Fruit fly (Drosophila melanogaster) whole organism, embryonic: ENCODE results near the gene org-1.

Experiments used
- CG10267 ChIP-seq: fragments of 200-800 bp; sonication (Bioruptor generic); optimal IDR thresholded peaks from 2 replicates; lab custom pipeline; 2018; ENCODE audit warnings: missing biosample characterization, mild to moderate bottlenecking, missing genetic modification characterization, moderate library complexity
- CG10431 ChIP-seq: fragments of 200-800 bp; sonication (Bioruptor generic); optimal IDR thresholded peaks from 3 replicates; lab custom pipeline; 2018; ENCODE audit warnings: missing biosample characterization, mild to moderate bottlenecking, missing genetic modification characterization
- CG11696 ChIP-seq: fragments of 200-800 bp; sonication (Bioruptor generic); IDR thresholded peaks from 2 replicates; pipeline ENCODE4 v1.3.6; 2022; ENCODE audit warnings: missing biosample characterization, missing genetic modification characterization
- CG15011 ChIP-seq: fragments of 200-800 bp; sonication (Bioruptor generic); optimal IDR thresholded peaks from 3 replicates; lab custom pipeline; 2018; ENCODE audit warnings: missing biosample characterization, mild to moderate bottlenecking, missing genetic modification characterization
- CG1529 ChIP-seq: fragments of 200-800 bp; sonication (Bioruptor generic); optimal IDR thresholded peaks from 3 replicates; lab custom pipeline; 2018; ENCODE audit warnings: missing biosample characterization, missing genetic modification characterization
- CG16863 ChIP-seq: fragments of 200-800 bp; sonication (Bioruptor generic); optimal IDR thresholded peaks from 3 replicates; lab custom pipeline; 2016; ENCODE audit warnings: missing biosample characterization, missing genetic modification characterization
- CG17186 ChIP-seq: fragments of 200-800 bp; sonication (Bioruptor generic); optimal IDR thresholded peaks from 3 replicates; lab custom pipeline; 2017; ENCODE audit warnings: missing biosample characterization, missing genetic modification reagents, missing genetic modification characterization
- CG18764 ChIP-seq: fragments of 200-800 bp; sonication (Bioruptor generic); optimal IDR thresholded peaks from 3 replicates; lab custom pipeline; 2016; ENCODE audit warnings: missing biosample characterization, missing genetic modification characterization
- CG2116 ChIP-seq: fragments of 200-800 bp; sonication (Bioruptor generic); optimal IDR thresholded peaks from 3 replicates; lab custom pipeline; 2018; ENCODE audit warnings: missing biosample characterization, mild to moderate bottlenecking, missing genetic modification characterization
- CG2120 ChIP-seq: fragments of 200-800 bp; sonication (Bioruptor generic); optimal IDR thresholded peaks from 3 replicates; lab custom pipeline; 2016; ENCODE audit warnings: missing biosample characterization, missing genetic modification characterization
- CG31388 ChIP-seq: fragments of 200-800 bp; sonication (Bioruptor generic); optimal IDR thresholded peaks from 2 replicates; lab custom pipeline; 2016; ENCODE audit warnings: missing biosample characterization, missing genetic modification characterization
- CG32772 ChIP-seq: fragments of 200-800 bp; sonication (Bioruptor generic); IDR thresholded peaks from 2 replicates; pipeline ENCODE4 v1.3.6; 2022; ENCODE audit warnings: missing biosample characterization, missing genetic modification characterization
- CG3407 ChIP-seq: fragments of 200-800 bp; sonication (Bioruptor generic); optimal IDR thresholded peaks from 2 replicates; lab custom pipeline; 2018; ENCODE audit warnings: missing biosample characterization, mild to moderate bottlenecking, missing genetic modification characterization
- CG3838 ChIP-seq: fragments of 200-800 bp; sonication (Bioruptor generic); optimal IDR thresholded peaks from 3 replicates; lab custom pipeline; 2016; ENCODE audit warnings: missing biosample characterization, missing genetic modification characterization
- CG4360 ChIP-seq: fragments of 200-800 bp; sonication (Bioruptor generic); IDR thresholded peaks from 2 replicates; pipeline ENCODE4 v1.3.6; 2022; ENCODE audit warnings: missing biosample characterization, missing genetic modification characterization
- CG6254 ChIP-seq: fragments of 200-800 bp; sonication (Bioruptor generic); optimal IDR thresholded peaks from 3 replicates; lab custom pipeline; 2017; ENCODE audit warnings: mild to moderate bottlenecking, missing biosample characterization, missing genetic modification reagents, missing genetic modification characterization
- CG8089 ChIP-seq: fragments of 200-800 bp; sonication (Bioruptor generic); optimal IDR thresholded peaks from 3 replicates; lab custom pipeline; 2016; ENCODE audit warnings: missing biosample characterization, missing genetic modification characterization
- CG8765 ChIP-seq: fragments of 200-800 bp; sonication (Bioruptor generic); IDR thresholded peaks from 2 replicates; pipeline ENCODE4 v1.3.6; 2022; ENCODE audit warnings: missing biosample characterization, missing genetic modification characterization
- CG8924 ChIP-seq: fragments of 200-800 bp; optimal IDR thresholded peaks from 3 replicates; lab custom pipeline; 2019; ENCODE audit warnings: missing biosample characterization, mild to moderate bottlenecking, missing genetic modification characterization, moderate library complexity
- CG9609 ChIP-seq: fragments of 200-800 bp; sonication (Bioruptor generic); optimal IDR thresholded peaks from 3 replicates; lab custom pipeline; 2016; ENCODE audit warnings: missing biosample characterization, missing genetic modification characterization
- Camta ChIP-seq: fragments of 200-800 bp; sonication (Bioruptor generic); optimal IDR thresholded peaks from 2 replicates; lab custom pipeline; 2016; ENCODE audit warnings: missing biosample characterization, missing genetic modification characterization
- D ChIP-seq, 2 experiments: fragments of 200-800 bp in 1 of 2; fragments of >200 bp in 1 of 2; sonication (Bioruptor generic) in 1 of 2; optimal IDR thresholded peaks; 2 replicates in 1 of 2; 3 replicates in 1 of 2; lab custom pipeline; 2017; ENCODE audit warnings: mild to moderate bottlenecking in 1 of 2, missing biosample characterization in 1 of 2, missing genetic modification characterization in 1 of 2, missing genetic modification reagents in 1 of 2
- Dad ChIP-seq: fragments of 200-800 bp; sonication (Bioruptor generic); optimal IDR thresholded peaks from 3 replicates; lab custom pipeline; 2016; ENCODE audit warnings: missing biosample characterization, missing genetic modification characterization
- Dek ChIP-seq: fragments of 200-800 bp; sonication (Bioruptor generic); optimal IDR thresholded peaks from 3 replicates; lab custom pipeline; 2019; ENCODE audit warnings: missing biosample characterization, mild to moderate bottlenecking, missing genetic modification characterization, moderate library complexity
- Dfd ChIP-seq, 2 experiments: fragments of >200 bp; optimal IDR thresholded peaks; 2 replicates each; lab custom pipeline; 2017; ENCODE audit warnings: missing biosample characterization in 2 of 2, missing genetic modification characterization in 2 of 2
- Dref ChIP-seq: fragments of 200-800 bp; sonication (Bioruptor generic); IDR thresholded peaks from 2 replicates; pipeline ENCODE4 v1.3.6; 2022; ENCODE audit warnings: missing biosample characterization, missing genetic modification characterization
- Hmx ChIP-seq: fragments of 200-800 bp; sonication (Bioruptor generic); optimal IDR thresholded peaks from 2 replicates; lab custom pipeline; 2016; ENCODE audit warnings: missing biosample characterization, missing genetic modification characterization
- Hr39 ChIP-seq: fragments of >200 bp; optimal IDR thresholded peaks from 2 replicates; lab custom pipeline; 2017
- Lhr ChIP-seq: fragments of 200-800 bp; sonication (Bioruptor generic); optimal IDR thresholded peaks from 3 replicates; lab custom pipeline; 2017; ENCODE audit warnings: mild to moderate bottlenecking, missing biosample characterization, missing genetic modification reagents, missing genetic modification characterization
- Lpt ChIP-seq: fragments of >200 bp; optimal IDR thresholded peaks from 2 replicates; lab custom pipeline; 2018; ENCODE audit warnings: missing biosample characterization, missing genetic modification characterization
- MESR4 ChIP-seq: fragments of 200-800 bp; sonication (Bioruptor generic); optimal IDR thresholded peaks from 2 replicates; lab custom pipeline; 2018; ENCODE audit warnings: missing biosample characterization, mild to moderate bottlenecking, missing genetic modification characterization, moderate library complexity
- Stat92E ChIP-seq, 3 experiments: fragments of >200 bp in 2 of 3; fragments of 200-800 bp in 1 of 3; sonication (Bioruptor generic) in 1 of 3; optimal IDR thresholded peaks; 2 replicates each; lab custom pipeline; 2017 to 2019; ENCODE audit warnings: missing biosample characterization in 3 of 3, missing genetic modification characterization in 3 of 3, mild to moderate bottlenecking in 1 of 3, moderate library complexity in 1 of 3
- Xbp1 ChIP-seq: fragments of 200-800 bp; sonication (Bioruptor generic); optimal IDR thresholded peaks from 3 replicates; lab custom pipeline; 2016; ENCODE audit warnings: missing biosample characterization, mild to moderate bottlenecking, missing genetic modification characterization
- bsh ChIP-seq, 2 experiments: fragments of 200-800 bp; sonication (Bioruptor generic); optimal IDR thresholded peaks; 2 replicates each; lab custom pipeline; 2017 to 2018; ENCODE audit warnings: mild to moderate bottlenecking in 2 of 2, missing biosample characterization in 2 of 2, missing genetic modification characterization in 2 of 2, moderate library complexity in 1 of 2
- emc ChIP-seq: fragments of 200-800 bp; sonication (Bioruptor generic); optimal IDR thresholded peaks from 2 replicates; lab custom pipeline; 2016; ENCODE audit warnings: missing biosample characterization, missing genetic modification characterization
- ewg ChIP-seq: fragments of 200-800 bp; sonication (Bioruptor generic); optimal IDR thresholded peaks from 3 replicates; lab custom pipeline; 2017; ENCODE audit warnings: mild to moderate bottlenecking, missing biosample characterization, missing genetic modification reagents, missing genetic modification characterization
- fru ChIP-seq: fragments of >200 bp; optimal IDR thresholded peaks from 2 replicates; lab custom pipeline; 2017
- fu2 ChIP-seq: fragments of 200-800 bp; sonication (Bioruptor generic); optimal IDR thresholded peaks from 2 replicates; lab custom pipeline; 2016; ENCODE audit warnings: missing biosample characterization, missing genetic modification characterization
- ham ChIP-seq: fragments of 200-800 bp; sonication (Bioruptor generic); IDR thresholded peaks from 2 replicates; pipeline ENCODE4 v1.3.6; 2022; ENCODE audit warnings: missing biosample characterization, missing genetic modification characterization
- pnt ChIP-seq: fragments of 200-800 bp; sonication (Bioruptor generic); optimal IDR thresholded peaks from 3 replicates; lab custom pipeline; 2016; ENCODE audit warnings: missing biosample characterization, missing genetic modification characterization
- row ChIP-seq: fragments of 200-800 bp; sonication (Bioruptor generic); IDR thresholded peaks from 3 replicates; pipeline ENCODE4 v1.3.6; 2022; ENCODE audit warnings: missing biosample characterization, missing genetic modification characterization
- seq ChIP-seq: fragments of 200-800 bp; sonication (Bioruptor generic); IDR thresholded peaks from 2 replicates; pipeline ENCODE4 v1.3.6; 2022; ENCODE audit warnings: missing biosample characterization, missing genetic modification characterization
- sim ChIP-seq: fragments of 200-800 bp; sonication (Bioruptor generic); IDR thresholded peaks from 2 replicates; pipeline ENCODE4 v1.3.6; 2022; ENCODE audit warnings: missing biosample characterization, missing genetic modification characterization
- sima ChIP-seq: fragments of 200-800 bp; sonication (Bioruptor generic); optimal IDR thresholded peaks from 2 replicates; lab custom pipeline; 2016; ENCODE audit warnings: missing biosample characterization, missing genetic modification characterization
- slou ChIP-seq: fragments of 200-800 bp; sonication (Bioruptor generic); optimal IDR thresholded peaks from 3 replicates; lab custom pipeline; 2016; ENCODE audit warnings: missing biosample characterization, missing genetic modification characterization
- sug ChIP-seq: fragments of 200-800 bp; optimal IDR thresholded peaks from 2 replicates; lab custom pipeline; 2019; ENCODE audit warnings: missing biosample characterization, mild to moderate bottlenecking, missing genetic modification characterization, moderate library complexity
- tap ChIP-seq: fragments of 200-800 bp; optimal IDR thresholded peaks from 3 replicates; lab custom pipeline; 2019; ENCODE audit warnings: missing biosample characterization, mild to moderate bottlenecking, missing genetic modification characterization, moderate library complexity
- unpg ChIP-seq: fragments of 200-800 bp; sonication (Bioruptor generic); optimal IDR thresholded peaks from 3 replicates; lab custom pipeline; 2018; ENCODE audit warnings: missing biosample characterization, mild to moderate bottlenecking, missing genetic modification characterization, moderate library complexity
- usp ChIP-seq: fragments of >200 bp; optimal IDR thresholded peaks from 2 replicates; lab custom pipeline; 2017; ENCODE audit warnings: missing biosample characterization, missing genetic modification characterization

Gene org-1

dm6 chrX:8398177-8399018, 56.5 kb downstream of the org-1 start, which contains the start of gene CG10555 (continued):
- TF ChIP-seq D (optimal IDR thresholded peaks at IDR 0.05; lab: Kevin White, UChicago) (no peak), D (GFP tag; optimal IDR thresholded peaks at IDR 0.05; lab: Kevin White, UChicago) (peak; percentile 71), CG3838 (GFP tag; lab: Kevin White, UChicago) (no peak), Hmx (GFP tag; lab: Kevin White, UChicago) (peak; percentile 64), bsh (GFP tag; optimal IDR thresholded peaks at IDR 0.05; lab: Kevin White, UChicago) (peak in 1 of 2 experiments; percentile 81), Lhr (GFP tag; lab: Kevin White, UChicago) (peak; percentile 41), CG8089 (GFP tag; lab: Kevin White, UChicago) (peak; percentile 91), row (peak; percentile 92), Dek (peak; percentile 49), CG8924 (tag; lab: Kevin White, UChicago) (peak; percentile 81), ewg (GFP tag; lab: Kevin White, UChicago) (peak; percentile 84), Xbp1 (GFP tag; lab: Kevin White, UChicago) (peak; percentile 89), Lpt (GFP tag; lab: Kevin White, UChicago) (no peak), CG10267 (peak; percentile 90), slou (GFP tag; lab: Kevin White, UChicago) (peak; percentile 58), CG11696 (0 out of 2 replicates have a peak, but pooled peaks have one; percentile 48), tap (tag; lab: Kevin White, UChicago) (peak; percentile 25), CG18764 (peak; percentile 97), CG32772 (GFP tag; lab: Robert Waterston, UW) (peak; percentile 89), CG1529 (GFP tag; lab: Kevin White, UChicago) (peak; percentile 49), CG10431 (peak; percentile 27), Dad (GFP tag; lab: Kevin White, UChicago) (peak; percentile 78), sim (GFP tag; lab: Robert Waterston, UW) (peak; percentile 81), CG6254 (GFP tag; lab: Kevin White, UChicago) (peak; percentile 99), fru (lab: Kevin White, UChicago) (no peak), CG9609 (GFP tag; lab: Kevin White, UChicago) (peak; percentile 89), CG2120 (GFP tag; lab: Kevin White, UChicago) (peak; percentile 95), usp (GFP tag; lab: Kevin White, UChicago) (no peak), ham (0 out of 2 replicates have a peak, but pooled peaks have one; percentile 20), emc (GFP tag; lab: Kevin White, UChicago) (peak; percentile 63), fu2 (GFP tag; lab: Kevin White, UChicago) (peak; percentile 90), unpg (GFP tag; lab: Kevin White, UChicago) (peak; percentile 84), CG3407 (GFP tag; lab: Kevin White, UChicago) (peak; percentile 58), Dref (peak; percentile 57), sima (peak; percentile 41), CG15011 (peak; percentile 11), Hr39 (lab: Kevin White, UChicago) (no peak), seq (GFP tag; lab: Robert Waterston, UW) (peak; percentile 80), sug (peak; percentile 73), CG31388 (GFP tag; lab: Kevin White, UChicago) (peak; percentile 43), CG8765 (GFP tag; lab: Robert Waterston, UW) (peak; percentile 86), Camta (GFP tag; lab: Kevin White, UChicago) (peak; percentile 50), Stat92E (GFP tag; optimal IDR thresholded peaks at IDR 0.05; lab: Kevin White, UChicago) (no peak), CG2116 (peak; percentile 87), CG4360 (GFP tag; lab: Robert Waterston, UW) (peak; percentile 58; the same call in 1 of the 2 replicates), CG17186 (GFP tag; lab: Kevin White, UChicago) (peak; percentile 17), CG16863 (peak; percentile 92), pnt (GFP tag; lab: Kevin White, UChicago) (peak; percentile 67), MESR4 (no peak), Dfd (GFP tag; optimal IDR thresholded peaks at IDR 0.05; lab: Kevin White, UChicago) (no peak)
